Fruit fly (Drosophila melanogaster): ENCODE results near the gene CG11977.
A peak's percentile ranks its signal among the peaks of the same experiment; 100 is the strongest.

The CG11977 gene

DNA sequence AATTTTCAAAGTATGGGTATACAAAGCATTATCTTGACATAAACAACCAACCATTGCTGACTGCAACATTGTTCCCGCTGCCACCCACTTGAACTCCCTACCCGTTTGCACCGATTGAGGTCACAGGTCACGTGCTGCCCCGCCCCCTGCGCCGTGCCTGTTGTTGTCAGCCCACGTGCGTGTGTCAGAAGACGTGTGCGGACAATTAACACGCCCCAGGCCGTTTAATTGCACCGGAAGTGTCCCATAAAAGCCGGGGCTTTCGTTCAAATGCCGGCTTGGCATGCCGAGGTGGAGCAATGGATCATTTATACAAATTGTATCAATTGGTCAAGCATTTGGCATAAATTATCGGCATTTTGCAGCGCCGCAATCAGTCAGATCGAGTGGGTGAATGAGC, 29.6 kb downstream of the CG11977 start:
- peak; percentile 18 for TF ChIP-seq ash1 (GFP tag; optimal IDR thresholded peaks at IDR 0.05)
- TF ChIP-seq crol (GFP tag; IDR thresholded peaks at IDR 0.05) = peak; percentile 33; the same call in 1 of the 2 replicates
- no peak for TF ChIP-seq Mrtf (GFP tag; IDR thresholded peaks at IDR 0.05)
- TF ChIP-seq prd (optimal IDR thresholded peaks at IDR 0.05) = no peak
- TF ChIP-seq prd (GFP tag; IDR thresholded peaks at IDR 0.05) = peak; percentile 10; the same call in 1 of the 3 replicates
- TF ChIP-seq Eip74EF (GFP tag; optimal IDR thresholded peaks at IDR 0.05) = peak in 1 of 2 experiments; percentile 75
- TF ChIP-seq Nf-YA (GFP tag; IDR thresholded peaks at IDR 0.05) = peak; percentile 7; the same call in 1 of the 2 replicates
- no peak for TF ChIP-seq CG17186 (GFP tag; optimal IDR thresholded peaks at IDR 0.05)
- TF ChIP-seq Hr78 (GFP tag; optimal IDR thresholded peaks at IDR 0.05) = peak in 1 of 2 experiments; percentile 98
- no peak for TF ChIP-seq CG9876 (GFP tag; optimal IDR thresholded peaks at IDR 0.05)
- no peak for TF ChIP-seq toy (GFP tag; IDR thresholded peaks at IDR 0.05)
- 0 out of 4 replicates have a peak, but pooled peaks have one; percentile 29 for TF ChIP-seq chinmo (GFP tag; IDR thresholded peaks at IDR 0.05; ENCODE audit: partially characterized antibody)
- TF ChIP-seq ham (GFP tag; IDR thresholded peaks at IDR 0.05) = no peak
- peak; percentile 80 for TF ChIP-seq HLHmδ (GFP tag; optimal IDR thresholded peaks at IDR 0.05)
- TF ChIP-seq abd-A (tag; optimal IDR thresholded peaks at IDR 0.05) = peak; percentile 73
- TF ChIP-seq TFAM (GFP tag; optimal IDR thresholded peaks at IDR 0.05) = no peak
- no peak for TF ChIP-seq E2f2 (GFP tag; IDR thresholded peaks at IDR 0.05)
- no peak for TF ChIP-seq CG13123 (GFP tag; optimal IDR thresholded peaks at IDR 0.05)
- TF ChIP-seq schlank (tag; optimal IDR thresholded peaks at IDR 0.05) = no peak
- peak; percentile 36; the same call in 1 of the 2 replicates for TF ChIP-seq CG4360 (GFP tag; IDR thresholded peaks at IDR 0.05)
- peak; percentile 58; the same call in 1 of the 2 replicates for TF ChIP-seq aop (GFP tag; IDR thresholded peaks at IDR 0.05)
- TF ChIP-seq pros (GFP tag; optimal IDR thresholded peaks at IDR 0.05) = peak; percentile 62
- TF ChIP-seq lab (GFP tag; optimal IDR thresholded peaks at IDR 0.05) = no peak
- TF ChIP-seq pnt (GFP tag; optimal IDR thresholded peaks at IDR 0.05) = no peak
- no peak for TF ChIP-seq CG12659 (GFP tag; optimal IDR thresholded peaks at IDR 0.05)
- no peak for TF ChIP-seq Antp (GFP tag; optimal IDR thresholded peaks at IDR 0.05)
- TF ChIP-seq CG8765 (GFP tag; IDR thresholded peaks at IDR 0.05) = no peak
- no peak for TF ChIP-seq CG43689 (GFP tag; IDR thresholded peaks at IDR 0.05)
- TF ChIP-seq kni (GFP tag; optimal IDR thresholded peaks at IDR 0.05) = peak; percentile 78
- TF ChIP-seq CG8924 (tag; optimal IDR thresholded peaks at IDR 0.05) = no peak
- no peak for TF ChIP-seq CG17328 (GFP tag; IDR thresholded peaks at IDR 0.05)
- no peak for TF ChIP-seq chif (GFP tag; optimal IDR thresholded peaks at IDR 0.05)
- TF ChIP-seq cwo (GFP tag; optimal IDR thresholded peaks at IDR 0.05) = peak; percentile 88
- TF ChIP-seq scrt (GFP tag; optimal IDR thresholded peaks at IDR 0.05) = no peak
- no peak for TF ChIP-seq CG6175 (GFP tag; IDR thresholded peaks at IDR 0.05)
- no peak for TF ChIP-seq tap (tag; optimal IDR thresholded peaks at IDR 0.05)
- no peak for TF ChIP-seq Dad (GFP tag; optimal IDR thresholded peaks at IDR 0.05)
- TF ChIP-seq Hey (tag; optimal IDR thresholded peaks at IDR 0.05) = peak; percentile 98
- no peak for TF ChIP-seq CG11695 (GFP tag; IDR thresholded peaks at IDR 0.05)
- TF ChIP-seq exex (tag; optimal IDR thresholded peaks at IDR 0.05) = no peak
- TF ChIP-seq CG7963 (GFP tag; IDR thresholded peaks at IDR 0.05; ENCODE audit: partially characterized antibody) = no peak
- TF ChIP-seq nerfin-1 (tag; optimal IDR thresholded peaks at IDR 0.05) = peak; percentile 0
- no peak for TF ChIP-seq CG18476 (GFP tag; optimal IDR thresholded peaks at IDR 0.05)
- peak; percentile 62; the same call in 1 of the 2 replicates for TF ChIP-seq vvl (GFP tag; IDR thresholded peaks at IDR 0.05)
- TF ChIP-seq CG4328 (GFP tag; optimal IDR thresholded peaks at IDR 0.05) = no peak
- TF ChIP-seq CG7745 (tag; optimal IDR thresholded peaks at IDR 0.05) = no peak
- no peak for TF ChIP-seq Bteb2 (GFP tag; optimal IDR thresholded peaks at IDR 0.05)
- TF ChIP-seq dmrt99B (tag; optimal IDR thresholded peaks at IDR 0.05) = no peak
- TF ChIP-seq CG2889 (GFP tag; IDR thresholded peaks at IDR 0.05) = no peak
- no peak for TF ChIP-seq inv (GFP tag; IDR thresholded peaks at IDR 0.05; ENCODE audit: partially characterized antibody)
